Worm (Caenorhabditis elegans) whole organism, late embryonic: Measurements from ENCODE around the gene F09E5.14.

Experiments
- F13H6.1 ChIP-seq: sonication (generic microtip); optimal IDR thresholded peaks from 2 replicates; lab custom pipeline; 2016; ENCODE audit warnings: missing genetic modification characterization, missing compliant biosample characterization
- ama-1 ChIP-seq: fragments of 150-350 bp; optimal IDR thresholded peaks from 2 replicates; lab custom pipeline; 2014
- ceh-22 ChIP-seq: sonication (generic microtip); optimal IDR thresholded peaks from 2 replicates; lab custom pipeline; 2017; ENCODE audit warnings: missing biosample characterization, missing genetic modification characterization
- nfya-1 ChIP-seq: sonication (generic microtip); optimal IDR thresholded peaks from 2 replicates; lab custom pipeline; 2017; ENCODE audit warnings: missing genetic modification characterization, mild to moderate bottlenecking, missing compliant biosample characterization, antibody characterized with exemption, moderate library complexity
- npax-4 ChIP-seq: sonication (generic microtip); optimal IDR thresholded peaks from 2 replicates; lab custom pipeline; 2016; ENCODE audit warnings: missing genetic modification characterization, missing compliant biosample characterization
- pqm-1 ChIP-seq: sonication (generic microtip); optimal IDR thresholded peaks from 2 replicates; lab custom pipeline; 2016; ENCODE audit warnings: missing genetic modification characterization, missing compliant biosample characterization

DNA sequence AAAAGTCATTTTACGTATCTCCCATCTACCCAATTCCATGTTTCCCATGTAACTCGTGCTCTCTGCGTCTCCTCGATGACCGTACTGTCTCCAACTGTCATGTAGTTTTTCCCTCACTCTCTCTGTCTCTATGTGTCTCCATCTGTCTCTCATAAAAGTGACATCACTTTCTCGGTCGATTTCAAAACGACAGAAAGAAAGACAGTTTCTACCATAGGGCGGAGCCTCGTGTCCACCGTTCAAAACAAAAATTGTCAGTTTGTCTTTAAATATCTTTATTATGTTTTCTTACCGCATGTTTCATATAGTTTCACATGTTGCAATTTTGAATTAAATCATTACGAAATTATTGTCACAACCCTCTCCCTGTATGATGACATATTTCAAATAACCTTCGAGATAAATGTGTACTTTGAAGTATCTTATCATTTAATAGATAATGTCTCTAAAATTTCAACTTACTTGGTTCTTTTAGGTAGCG is 14.4 kb downstream of the F09E5.14 start:
- no peak for TF ChIP-seq npax-4 (tag; lab: Kevin White, UChicago)
- TF ChIP-seq nfya-1 (tag; lab: Kevin White, UChicago): peak; percentile 70
- TF ChIP-seq ama-1: no peak
- peak; percentile 55 for TF ChIP-seq pqm-1 (tag; lab: Kevin White, UChicago)
- TF ChIP-seq F13H6.1 (tag; lab: Kevin White, UChicago): no peak
- no peak for TF ChIP-seq ceh-22
